Worm (Caenorhabditis elegans) whole organism, L2 larva: ENCODE data around the gene pssy-1.
A peak's percentile ranks its signal among the peaks of the same experiment; 100 is the strongest.

ENCODE experiments used
- C34F6.9 ChIP-seq: fragments of 150-350 bp; optimal IDR thresholded peaks from 2 replicates; lab custom pipeline; 2014; ENCODE audit warnings: missing biosample characterization, missing genetic modification characterization
- R02D3.7 ChIP-seq: fragments of 150-350 bp; optimal IDR thresholded peaks from 2 replicates; lab custom pipeline; 2014; ENCODE audit warnings: missing biosample characterization, missing genetic modification characterization
- Y55F3AM.14 ChIP-seq: fragments of 200-800 bp; sonication (Bioruptor generic); optimal IDR thresholded peaks from 2 replicates; lab custom pipeline; 2018; ENCODE audit warnings: mild to moderate bottlenecking, missing genetic modification characterization, missing compliant biosample characterization
- alr-1 ChIP-seq: fragments of 150-350 bp; optimal IDR thresholded peaks from 2 replicates; lab custom pipeline; 2014; ENCODE audit warnings: missing biosample characterization, missing genetic modification characterization
- aly-2 ChIP-seq: fragments of 150-350 bp; optimal IDR thresholded peaks from 2 replicates; lab custom pipeline; 2014; ENCODE audit warnings: missing biosample characterization, missing genetic modification characterization
- ama-1 ChIP-seq: fragments of 150-350 bp; optimal IDR thresholded peaks from 2 replicates; lab custom pipeline; 2018; ENCODE audit warnings: inconsistent platforms
- ceh-16 ChIP-seq: fragments of 150-350 bp; optimal IDR thresholded peaks from 2 replicates; lab custom pipeline; 2014; ENCODE audit warnings: missing biosample characterization, missing genetic modification characterization
- ceh-82 ChIP-seq: fragments of 150-350 bp; optimal IDR thresholded peaks from 2 replicates; lab custom pipeline; 2014; ENCODE audit warnings: missing biosample characterization, missing genetic modification characterization
- crh-2 ChIP-seq: sonication (generic microtip); optimal IDR thresholded peaks from 2 replicates; lab custom pipeline; 2017; ENCODE audit warnings: missing biosample characterization, missing genetic modification characterization
- dmd-4 ChIP-seq: sonication (generic microtip); optimal IDR thresholded peaks from 2 replicates; lab custom pipeline; 2017; ENCODE audit warnings: missing biosample characterization, missing genetic modification characterization
- egl-27 ChIP-seq: sonication (generic microtip); optimal IDR thresholded peaks from 3 replicates; lab custom pipeline; 2017; ENCODE audit warnings: missing biosample characterization, missing genetic modification reagents, missing genetic modification characterization
- elt-3 ChIP-seq: sonication (generic microtip); optimal IDR thresholded peaks from 2 replicates; lab custom pipeline; 2017; ENCODE audit warnings: missing biosample characterization, missing genetic modification characterization
- fos-1 ChIP-seq: fragments of 150-350 bp; optimal IDR thresholded peaks from 2 replicates; lab custom pipeline; 2014; ENCODE audit warnings: missing biosample characterization, missing genetic modification characterization
- lin-39 ChIP-seq: fragments of 150-350 bp; optimal IDR thresholded peaks from 2 replicates; lab custom pipeline; 2014; ENCODE audit warnings: missing biosample characterization, missing genetic modification reagents, missing genetic modification characterization
- mdl-1 ChIP-seq, 2 experiments: fragments of 150-350 bp in 1 of 2; sonication (generic microtip) in 1 of 2; optimal IDR thresholded peaks; 2 replicates each; lab custom pipeline; 2017; ENCODE audit warnings: missing biosample characterization in 2 of 2, missing genetic modification characterization in 2 of 2
- nhr-11 ChIP-seq: fragments of 150-350 bp; optimal IDR thresholded peaks from 2 replicates; lab custom pipeline; 2014; ENCODE audit warnings: missing biosample characterization, missing genetic modification characterization
- nhr-129 ChIP-seq: fragments of 150-350 bp; optimal IDR thresholded peaks from 2 replicates; lab custom pipeline; 2014; ENCODE audit warnings: missing biosample characterization, missing genetic modification characterization
- nhr-21 ChIP-seq: fragments of 150-350 bp; optimal IDR thresholded peaks from 2 replicates; lab custom pipeline; 2014; ENCODE audit warnings: missing biosample characterization, missing genetic modification characterization
- nhr-237 ChIP-seq: fragments of 150-350 bp; optimal IDR thresholded peaks from 2 replicates; lab custom pipeline; 2014; ENCODE audit warnings: missing biosample characterization, missing genetic modification characterization
- nhr-6 ChIP-seq: fragments of 150-350 bp; optimal IDR thresholded peaks from 2 replicates; lab custom pipeline; 2014; ENCODE audit warnings: missing biosample characterization, missing genetic modification characterization
- nhr-77 ChIP-seq: fragments of 150-350 bp; optimal IDR thresholded peaks from 2 replicates; lab custom pipeline; 2014; ENCODE audit warnings: missing biosample characterization, missing genetic modification characterization
- peb-1 ChIP-seq: fragments of 150-350 bp; optimal IDR thresholded peaks from 2 replicates; lab custom pipeline; 2014; ENCODE audit warnings: missing biosample characterization, missing genetic modification characterization
- sem-4 ChIP-seq: fragments of 150-350 bp; optimal IDR thresholded peaks from 2 replicates; lab custom pipeline; 2014; ENCODE audit warnings: missing biosample characterization, missing genetic modification reagents, missing genetic modification characterization
- skn-1 ChIP-seq: sonication (generic microtip); optimal IDR thresholded peaks from 2 replicates; lab custom pipeline; 2017; ENCODE audit warnings: missing biosample characterization, missing genetic modification characterization
- sma-3 ChIP-seq: sonication (generic microtip); optimal IDR thresholded peaks from 2 replicates; lab custom pipeline; 2016; ENCODE audit warnings: missing genetic modification reagents, missing genetic modification characterization, missing compliant biosample characterization
- sma-9 ChIP-seq, 2 experiments: fragments of 150-350 bp in 1 of 2; sonication (generic microtip) in 1 of 2; optimal IDR thresholded peaks; 2 replicates each; lab custom pipeline; 2014 to 2016; ENCODE audit warnings: missing genetic modification characterization in 2 of 2, mild to moderate bottlenecking in 1 of 2, missing biosample characterization in 1 of 2, missing compliant biosample characterization in 1 of 2, missing genetic modification reagents in 1 of 2, moderate library complexity in 1 of 2
- snpc-4 ChIP-seq: fragments of 150-350 bp; optimal IDR thresholded peaks from 2 replicates; lab custom pipeline; 2014; ENCODE audit warnings: missing biosample characterization, missing genetic modification characterization
- unc-39 ChIP-seq: fragments of 150-350 bp; optimal IDR thresholded peaks from 2 replicates; lab custom pipeline; 2014; ENCODE audit warnings: missing biosample characterization, missing genetic modification characterization
- unc-55 ChIP-seq: fragments of 150-350 bp; sonication (generic microtip); optimal IDR thresholded peaks from 3 replicates; lab custom pipeline; 2014; ENCODE audit warnings: missing biosample characterization, missing genetic modification reagents, missing genetic modification characterization
- zag-1 ChIP-seq: fragments of 150-350 bp; optimal IDR thresholded peaks from 2 replicates; lab custom pipeline; 2014; ENCODE audit warnings: missing biosample characterization, missing genetic modification characterization
- ztf-11 ChIP-seq: sonication (generic microtip); optimal IDR thresholded peaks from 2 replicates; lab custom pipeline; 2017; ENCODE audit warnings: missing biosample characterization, missing genetic modification characterization
- ztf-4 ChIP-seq: fragments of 150-350 bp; optimal IDR thresholded peaks from 2 replicates; lab custom pipeline; 2014; ENCODE audit warnings: missing biosample characterization, missing genetic modification characterization

Gene pssy-1

ce11 chrX:9965275-9965674 lies at the start of gene pssy-1:
TSS of gene pssy-1 (plus strand) at chrX:9965592.
- TF ChIP-seq sma-9 (GFP tag; optimal IDR thresholded peaks at IDR 0.05; lab: Kevin White, UChicago) (peak; percentile 25), sma-9 (tag; optimal IDR thresholded peaks at IDR 0.05; lab: Kevin White, UChicago) (no peak), sem-4 (tag; lab: Kevin White, UChicago) (no peak), crh-2 (tag; lab: Kevin White, UChicago) (no peak)

ce11 chrX:9917362-9917761 lies 48.0 kb upstream of the pssy-1 start, which contains the start of gene F21G4.6:
TSS of gene F21G4.6 (minus strand) at chrX:9917448.
- no peak for TF ChIP-seq ztf-4 (tag; lab: Kevin White, UChicago)
- TF ChIP-seq nhr-11 (tag; lab: Kevin White, UChicago), result no peak

ce11 chrX:9918997-9919396 lies 46.4 kb upstream of the pssy-1 start, which contains the start of gene folr-1:
TSS of gene folr-1 (plus strand) at chrX:9919297.
- TF ChIP-seq lin-39 (no peak), mdl-1 (tag; optimal IDR thresholded peaks at IDR 0.05; lab: Kevin White, UChicago) (no peak), ceh-82 (no peak), fos-1 (tag; lab: Kevin White, UChicago) (no peak), ama-1 (lab: Kevin White, UChicago) (no peak), ztf-4 (tag; lab: Kevin White, UChicago) (no peak), nhr-129 (tag; lab: Kevin White, UChicago) (no peak), snpc-4 (tag; lab: Kevin White, UChicago) (no peak), sma-9 (GFP tag; optimal IDR thresholded peaks at IDR 0.05; lab: Kevin White, UChicago) (no peak), sma-9 (tag; optimal IDR thresholded peaks at IDR 0.05; lab: Kevin White, UChicago) (no peak), zag-1 (tag; lab: Kevin White, UChicago) (no peak)

ce11 chrX:9921257-9921656 lies 44.1 kb upstream of the pssy-1 start, which contains the start of gene C17G1.2:
TSS of gene C17G1.2 (plus strand) at chrX:9921557.
- TF ChIP-seq unc-55 (GFP tag; lab: Kevin White, UChicago) (no peak), unc-39 (tag; lab: Kevin White, UChicago) (no peak), C34F6.9 (tag; lab: Kevin White, UChicago) (no peak), sma-3 (GFP tag; lab: Kevin White, UChicago) (no peak), ceh-82 (no peak), dmd-4 (tag; lab: Kevin White, UChicago) (no peak), R02D3.7 (tag; lab: Kevin White, UChicago) (no peak), ama-1 (lab: Kevin White, UChicago) (no peak), aly-2 (no peak), skn-1 (tag; lab: Kevin White, UChicago) (no peak), elt-3 (tag; lab: Kevin White, UChicago) (no peak), nhr-6 (no peak)

ce11 chrX:9924962-9925361 lies 40.4 kb upstream of the pssy-1 start, which contains the start of gene ugt-23:
TSS of gene ugt-23 (minus strand) at chrX:9925173.
- TF ChIP-seq nhr-77 (tag; lab: Kevin White, UChicago) (no peak), fos-1 (tag; lab: Kevin White, UChicago) (peak; percentile 69)

- TF ChIP-seq snpc-4 (tag; lab: Kevin White, UChicago) (no peak), egl-27 (tag; lab: Kevin White, UChicago) (no peak), peb-1 (no peak), dmd-4 (tag; lab: Kevin White, UChicago) (no peak), lin-39 (no peak), nhr-237 (no peak), unc-39 (tag; lab: Kevin White, UChicago) (no peak), sma-9 (GFP tag; optimal IDR thresholded peaks at IDR 0.05; lab: Kevin White, UChicago) (no peak), sma-9 (tag; optimal IDR thresholded peaks at IDR 0.05; lab: Kevin White, UChicago) (no peak), nhr-6 (no peak), C34F6.9 (tag; lab: Kevin White, UChicago) (peak; percentile 30), nhr-21 (peak; percentile 29), ceh-16 (tag; lab: Kevin White, UChicago) (no peak), Y55F3AM.14 (GFP tag; lab: Kevin White, UChicago) (no peak), ztf-11 (tag; lab: Kevin White, UChicago) (no peak), alr-1 (tag; lab: Kevin White, UChicago) (no peak)
Measured at ce11 chrX:9927993-9928392, 37.4 kb upstream of the pssy-1 start.
